Fruit fly (Drosophila melanogaster): Measurements from ENCODE around the gene CG32547.

Gene CG32547

dm6 chrX:18512271-18512679, 33.0 kb upstream of the CG32547 start, which contains the start of gene Ggt-1 (continued):
- TF ChIP-seq CG1792 (GFP tag; optimal IDR thresholded peaks at IDR 0.05) (no peak), unc-4 (GFP tag; IDR thresholded peaks at IDR 0.05; ENCODE audit: partially characterized antibody) (peak; percentile 93), Dek (tag; optimal IDR thresholded peaks at IDR 0.05) (no peak), ftz-f1 (GFP tag; optimal IDR thresholded peaks at IDR 0.05) (peak; percentile 72), CG7963 (GFP tag; IDR thresholded peaks at IDR 0.05; ENCODE audit: partially characterized antibody) (peak; percentile 92), Jarid2 (GFP tag; optimal IDR thresholded peaks at IDR 0.05) (peak; percentile 72), MBD-R2 (GFP tag; IDR thresholded peaks at IDR 0.05) (peak; percentile 23; the same call in 1 of the 2 replicates), B-H1 (GFP tag; IDR thresholded peaks at IDR 0.05) (no peak), ind (GFP tag; optimal IDR thresholded peaks at IDR 0.05) (no peak), CG12659 (GFP tag; optimal IDR thresholded peaks at IDR 0.05) (peak; percentile 40), Doc3 (GFP tag; IDR thresholded peaks at IDR 0.05; ENCODE audit: partially characterized antibody) (peak; percentile 91), Fer1 (GFP tag; optimal IDR thresholded peaks at IDR 0.05) (peak; percentile 6), Myb (GFP tag; optimal IDR thresholded peaks at IDR 0.05) (peak; percentile 12), so (GFP tag; IDR thresholded peaks at IDR 0.05) (peak; percentile 50; the same call in 1 of the 3 replicates), Hey (tag; optimal IDR thresholded peaks at IDR 0.05) (no peak), gcm2 (GFP tag; optimal IDR thresholded peaks at IDR 0.05) (peak; percentile 34), croc (GFP tag; conservative IDR thresholded peaks at IDR 0.05) (no peak), CG1603 (tag; optimal IDR thresholded peaks at IDR 0.05) (peak; percentile 99), CG6272 (GFP tag; IDR thresholded peaks at IDR 0.05) (no peak), psq (GFP tag; optimal IDR thresholded peaks at IDR 0.05) (no peak), CG15696 (tag; optimal IDR thresholded peaks at IDR 0.05) (no peak), Sry-δ (GFP tag; optimal IDR thresholded peaks at IDR 0.05) (peak; percentile 67), CG1602 (GFP tag; optimal IDR thresholded peaks at IDR 0.05) (no peak), Eip74EF (GFP tag; optimal IDR thresholded peaks at IDR 0.05) (peak in 1 of 2 experiments; percentile 19), Scr (GFP tag; IDR thresholded peaks at IDR 0.05; ENCODE audit: partially characterized antibody) (peak; percentile 91), Dref (GFP tag; IDR thresholded peaks at IDR 0.05) (peak; percentile 81), ken (GFP tag; IDR thresholded peaks at IDR 0.05) (no peak), chinmo (GFP tag; IDR thresholded peaks at IDR 0.05; ENCODE audit: partially characterized antibody) (peak; percentile 99), CG18599 (GFP tag; optimal IDR thresholded peaks at IDR 0.05) (no peak), pzg (GFP tag; optimal IDR thresholded peaks at IDR 0.05) (peak; percentile 76), wdn (GFP tag; IDR thresholded peaks at IDR 0.05) (no peak), vvl (GFP tag; IDR thresholded peaks at IDR 0.05) (peak; percentile 27; the same call in 1 of the 2 replicates), sna (GFP tag; IDR thresholded peaks at IDR 0.05; ENCODE audit: partially characterized antibody) (peak; percentile 92), knrl (GFP tag; IDR thresholded peaks at IDR 0.05; ENCODE audit: partially characterized antibody) (peak; percentile 91), lola (GFP tag; optimal IDR thresholded peaks at IDR 0.05) (no peak), H15 (GFP tag; IDR thresholded peaks at IDR 0.05) (no peak), fd3F (GFP tag; optimal IDR thresholded peaks at IDR 0.05) (no peak), hbn (GFP tag; IDR thresholded peaks at IDR 0.05; ENCODE audit: partially characterized antibody) (peak; percentile 89), CG34224 (GFP tag; IDR thresholded peaks at IDR 0.05; ENCODE audit: partially characterized antibody) (peak; percentile 96), CG42726 (GFP tag; IDR thresholded peaks at IDR 0.05; ENCODE audit: partially characterized antibody) (peak; percentile 84), chn (GFP tag; optimal IDR thresholded peaks at IDR 0.05) (peak; percentile 1), CG34422 (GFP tag; IDR thresholded peaks at IDR 0.05) (0 out of 3 replicates have a peak, but pooled peaks have one; percentile 17), CG11696 (GFP tag; IDR thresholded peaks at IDR 0.05) (no peak), Dp (GFP tag; optimal IDR thresholded peaks at IDR 0.05) (peak; percentile 34), Bgb (GFP tag; IDR thresholded peaks at IDR 0.05; ENCODE audit: partially characterized antibody) (peak; percentile 96), sob (GFP tag; IDR thresholded peaks at IDR 0.05) (peak; percentile 49; the same call in 1 of the 2 replicates), CG3726 (GFP tag; IDR thresholded peaks at IDR 0.05) (no peak), exex (tag; optimal IDR thresholded peaks at IDR 0.05) (no peak)

Data from whole organism, embryonic.